Worm (Caenorhabditis elegans): ENCODE measurements around the gene F20C5.6.

- no peak for TF ChIP-seq lin-11 (tag; optimal IDR thresholded peaks at IDR 0.05)
- TF ChIP-seq ztf-4 (tag; optimal IDR thresholded peaks at IDR 0.05): no peak
- TF ChIP-seq blmp-1 (tag; optimal IDR thresholded peaks at IDR 0.05; ENCODE audit: insufficient read depth): no peak
- no peak for TF ChIP-seq R02D3.7 (tag; optimal IDR thresholded peaks at IDR 0.05)
- no peak for TF ChIP-seq elt-1 (tag; optimal IDR thresholded peaks at IDR 0.05)
- no peak for TF ChIP-seq ZK546.5 (tag; optimal IDR thresholded peaks at IDR 0.05)
Measured at ce11 chrIV:8816029-8816428, 43.0 kb upstream of the F20C5.6 start, which contains the start of gene grsp-2.
